Worm (Caenorhabditis elegans): ENCODE results near the gene Y57G11C.43.

ce11 chrIV:14765336-14765735, 3.9 kb upstream of the Y57G11C.43 start, which contains the start of gene Y57G11C.5:
- no peak for TF ChIP-seq W03F9.2 (tag; optimal IDR thresholded peaks at IDR 0.05)
- TF ChIP-seq dao-5 (tag; optimal IDR thresholded peaks at IDR 0.05): no peak
- no peak for TF ChIP-seq him-1 (tag; optimal IDR thresholded peaks at IDR 0.05)
